Fruit fly (Drosophila melanogaster): ENCODE measurements around the gene Spg7.

The Spg7 gene

dm6 chrX:2663416-2663815, 34.6 kb downstream of the Spg7 start (continued):
- TF ChIP-seq Mad (GFP tag; optimal IDR thresholded peaks at IDR 0.05) (no peak), CG7928 (GFP tag; optimal IDR thresholded peaks at IDR 0.05) (no peak), lab (GFP tag; optimal IDR thresholded peaks at IDR 0.05) (peak; percentile 40), nerfin-1 (tag; optimal IDR thresholded peaks at IDR 0.05) (no peak), ase (GFP tag; IDR thresholded peaks at IDR 0.05) (no peak), CG2875 (GFP tag; optimal IDR thresholded peaks at IDR 0.05) (no peak), BtbVII (GFP tag; optimal IDR thresholded peaks at IDR 0.05) (peak; percentile 18), CG18599 (GFP tag; optimal IDR thresholded peaks at IDR 0.05) (peak; percentile 34), ewg (GFP tag; optimal IDR thresholded peaks at IDR 0.05) (no peak), lov (optimal IDR thresholded peaks at IDR 0.05) (no peak), lov (GFP tag; IDR thresholded peaks at IDR 0.05) (no peak), CG4707 (GFP tag; optimal IDR thresholded peaks at IDR 0.05) (no peak), ERR (GFP tag; optimal IDR thresholded peaks at IDR 0.05) (no peak), lola (GFP tag; optimal IDR thresholded peaks at IDR 0.05) (no peak), CG31365 (tag; optimal IDR thresholded peaks at IDR 0.05) (no peak), twi (tag; optimal IDR thresholded peaks at IDR 0.05) (no peak), Ravus (GFP tag; IDR thresholded peaks at IDR 0.05) (no peak), CG12391 (tag; optimal IDR thresholded peaks at IDR 0.05) (no peak), Hmr (GFP tag; optimal IDR thresholded peaks at IDR 0.05) (peak; percentile 50), yki (optimal IDR thresholded peaks at IDR 0.05) (no peak), CG9437 (GFP tag; optimal IDR thresholded peaks at IDR 0.05) (no peak), Deaf1 (tag; optimal IDR thresholded peaks at IDR 0.05) (no peak), cad (GFP tag; optimal IDR thresholded peaks at IDR 0.05) (no peak), CG6813 (GFP tag; optimal IDR thresholded peaks at IDR 0.05) (peak; percentile 21), CG17186 (GFP tag; optimal IDR thresholded peaks at IDR 0.05) (no peak), CG6854 (GFP tag; optimal IDR thresholded peaks at IDR 0.05) (peak; percentile 16), gce (GFP tag; IDR thresholded peaks at IDR 0.05) (no peak), dmrt99B (tag; optimal IDR thresholded peaks at IDR 0.05) (no peak), tgo (GFP tag; IDR thresholded peaks at IDR 0.05) (no peak), CG6765 (GFP tag; optimal IDR thresholded peaks at IDR 0.05) (peak; percentile 0), Meics (GFP tag; optimal IDR thresholded peaks at IDR 0.05) (peak; percentile 21), Fer1 (GFP tag; optimal IDR thresholded peaks at IDR 0.05) (peak; percentile 35), CG3407 (GFP tag; optimal IDR thresholded peaks at IDR 0.05) (no peak), H15 (GFP tag; IDR thresholded peaks at IDR 0.05) (no peak), wor (GFP tag; IDR thresholded peaks at IDR 0.05) (no peak), Dip2 (GFP tag; IDR thresholded peaks at IDR 0.05) (no peak), Lpt (GFP tag; optimal IDR thresholded peaks at IDR 0.05) (no peak), NK7.1 (GFP tag; optimal IDR thresholded peaks at IDR 0.05) (no peak), CG4820 (GFP tag; optimal IDR thresholded peaks at IDR 0.05) (no peak), CG8281 (tag; optimal IDR thresholded peaks at IDR 0.05) (no peak), Med (GFP tag) (peak; percentile 35), eve (GFP tag; optimal IDR thresholded peaks at IDR 0.05) (peak in 1 of 2 experiments; percentile 2), CG34376 (GFP tag; optimal IDR thresholded peaks at IDR 0.05) (peak; percentile 30), CG17568 (GFP tag; optimal IDR thresholded peaks at IDR 0.05) (peak; percentile 16), CG3847 (GFP tag; IDR thresholded peaks at IDR 0.05) (no peak), CG1603 (tag; optimal IDR thresholded peaks at IDR 0.05) (no peak), prd (optimal IDR thresholded peaks at IDR 0.05) (no peak), prd (GFP tag; IDR thresholded peaks at IDR 0.05) (no peak), ATbp (GFP tag; optimal IDR thresholded peaks at IDR 0.05) (peak; percentile 25)

All from whole organism, embryonic.